Fruit fly (Drosophila melanogaster) whole organism, larva: Measurements from ENCODE around the gene sds22.

Experiments
- noc ChIP-seq: fragments of 200-800 bp; sonication (Bioruptor generic); optimal IDR thresholded peaks from 3 replicates; lab custom pipeline; 2019; ENCODE audit warnings: missing biosample characterization, mild to moderate bottlenecking, missing genetic modification characterization, moderate library complexity

The sds22 gene

DNA sequence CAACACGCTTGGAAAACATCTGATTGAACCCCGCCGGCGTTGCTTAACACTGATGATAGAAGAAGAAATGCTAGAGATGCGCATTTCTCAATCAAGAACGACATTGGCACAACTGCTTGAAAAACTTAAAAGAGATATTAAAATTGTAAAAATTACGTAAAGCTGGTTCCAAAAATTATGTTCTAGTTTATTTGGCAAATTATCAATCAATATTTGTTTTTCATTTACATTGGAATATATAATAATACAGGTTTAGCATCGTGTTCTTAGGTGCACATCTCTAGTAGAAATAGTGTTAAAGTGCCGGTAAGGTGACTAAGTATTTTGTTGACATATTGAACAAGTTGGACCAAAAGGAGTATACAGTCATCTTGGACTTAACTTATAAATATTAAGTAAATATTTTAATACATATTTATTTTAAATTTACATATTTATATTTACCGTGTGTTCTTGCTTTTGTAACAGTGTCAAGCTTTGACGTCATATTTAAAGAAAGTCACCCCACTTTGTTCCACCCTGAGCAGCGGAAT lies at the start of gene sds22, which contains the start of gene Brf:
Gene sds22 (plus strand): TSS at position 282 of the 533 bp plus-strand sequence.
Gene Brf (minus strand): TSS at position 25 of the 533 bp plus-strand sequence.
- peak; percentile 97 for TF ChIP-seq noc (tag; lab: Kevin White, UChicago)

- TF ChIP-seq noc (tag; lab: Kevin White, UChicago) = no peak
Observed at dm6 chr3R:17346212-17346611, 45.2 kb upstream of the sds22 start.

- TF ChIP-seq noc (tag; lab: Kevin White, UChicago) = no peak
Observed at dm6 chr3R:17359370-17359769, 32.0 kb upstream of the sds22 start.

DNA sequence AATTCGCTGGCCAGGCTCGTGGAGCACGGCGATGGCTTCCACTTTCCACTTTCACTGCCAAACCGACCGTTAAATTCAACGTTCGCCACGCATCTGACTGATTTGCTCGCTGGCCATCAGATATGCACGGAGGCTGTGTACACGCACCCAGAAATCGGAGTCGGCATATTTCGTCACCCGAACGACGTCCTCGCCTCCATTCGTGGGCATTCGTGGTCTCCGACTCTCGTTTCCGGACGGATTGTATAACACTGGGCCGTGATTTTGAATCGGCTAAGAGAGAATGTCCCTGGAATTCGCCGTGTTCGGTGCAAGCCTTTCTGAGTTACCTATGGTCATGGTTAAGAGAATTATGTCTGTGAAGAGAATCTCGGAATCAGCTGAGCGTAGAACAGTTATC lies 25.4 kb upstream of the sds22 start, which contains the start of gene beat-IIa:
Gene beat-IIa (minus strand): TSS at position 97 of the 400 bp plus-strand sequence.
- TF ChIP-seq noc (tag; lab: Kevin White, UChicago) = no peak

dm6 chr3R:17371094-17371493 lies 20.3 kb upstream of the sds22 start:
- no peak for TF ChIP-seq noc (tag; lab: Kevin White, UChicago)

- TF ChIP-seq noc (tag; lab: Kevin White, UChicago) = no peak
Observed at dm6 chr3R:17377503-17377902, 13.9 kb upstream of the sds22 start.

dm6 chr3R:17379051-17379450 lies 12.3 kb upstream of the sds22 start:
- no peak for TF ChIP-seq noc (tag; lab: Kevin White, UChicago)

DNA sequence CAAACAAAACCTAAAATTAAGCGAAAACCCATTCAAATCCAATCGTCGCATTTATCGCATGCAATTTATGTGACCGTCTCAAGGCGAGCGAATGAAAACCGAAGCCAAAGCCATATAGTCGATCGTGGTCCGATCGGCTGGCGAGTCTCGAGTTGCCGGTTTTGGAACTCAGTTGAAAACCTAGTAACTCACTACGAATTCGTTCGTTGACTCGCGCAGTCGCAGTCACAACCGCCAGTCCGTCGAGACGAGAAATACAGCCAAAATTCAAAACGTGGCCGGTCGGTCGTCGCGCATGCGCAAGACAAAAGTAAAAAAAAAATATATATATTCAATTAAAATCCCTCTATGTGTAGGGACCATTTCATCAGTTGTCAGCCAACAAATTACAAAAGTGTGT lies 11.7 kb upstream of the sds22 start, which contains the start of gene lute:
Gene lute (plus strand): TSS at position 203 of the 400 bp plus-strand sequence.
- no peak for TF ChIP-seq noc (tag; lab: Kevin White, UChicago)

DNA sequence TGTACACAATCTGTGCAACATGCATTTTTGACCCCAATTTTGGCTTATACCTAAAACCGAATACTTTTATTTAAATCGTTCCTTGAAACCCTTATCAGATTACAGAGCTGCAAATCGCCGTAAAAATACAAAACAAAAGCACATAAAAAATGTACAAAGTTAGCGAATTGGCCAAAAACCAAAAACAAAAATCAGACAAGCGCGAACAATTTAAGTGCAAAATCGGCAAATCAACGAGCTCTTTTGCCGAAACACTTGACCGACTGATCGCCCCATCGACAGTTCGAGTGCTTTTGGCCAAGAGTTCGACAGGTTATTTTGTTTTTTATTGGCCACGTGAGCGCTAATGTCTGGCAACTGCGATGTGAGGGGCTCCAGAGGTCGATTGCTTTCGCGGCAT lies 9.5 kb upstream of the sds22 start:
- TF ChIP-seq noc (tag; lab: Kevin White, UChicago) = no peak

dm6 chr3R:17385329-17386019 lies 5.9 kb upstream of the sds22 start:
- TF ChIP-seq noc (tag; lab: Kevin White, UChicago) = no peak

- peak; percentile 32 for TF ChIP-seq noc (tag; lab: Kevin White, UChicago)
Observed at dm6 chr3R:17386168-17386819, 5.1 kb upstream of the sds22 start.

dm6 chr3R:17394318-17395188 lies 3.2 kb downstream of the sds22 start, which contains the start of gene CREG:
TSS of gene CREG (minus strand) at chr3R:17394640.
- TF ChIP-seq noc (tag; lab: Kevin White, UChicago) = peak; percentile 69

DNA sequence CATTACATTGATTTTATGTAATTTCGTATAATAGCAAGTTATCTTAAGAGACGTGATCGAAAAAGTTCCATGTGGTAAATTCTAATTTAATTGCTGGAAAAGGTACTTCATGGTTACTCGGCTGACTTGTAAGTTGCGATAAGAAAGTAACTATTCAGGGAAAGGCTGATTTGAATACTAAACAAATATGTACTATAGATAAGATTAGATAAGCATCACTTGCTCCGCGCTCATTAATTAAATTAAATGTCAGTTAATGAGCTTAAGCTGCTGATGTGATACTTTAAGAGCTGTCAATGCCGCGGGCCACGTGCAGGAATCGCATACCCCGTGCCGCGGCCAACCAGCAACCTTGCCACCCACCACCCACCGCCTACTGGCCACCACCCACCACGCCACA lies 8.7 kb downstream of the sds22 start:
- no peak for TF ChIP-seq noc (tag; lab: Kevin White, UChicago)

- TF ChIP-seq noc (tag; lab: Kevin White, UChicago) = no peak
Observed at dm6 chr3R:17400675-17401118, 9.3 kb downstream of the sds22 start.

DNA sequence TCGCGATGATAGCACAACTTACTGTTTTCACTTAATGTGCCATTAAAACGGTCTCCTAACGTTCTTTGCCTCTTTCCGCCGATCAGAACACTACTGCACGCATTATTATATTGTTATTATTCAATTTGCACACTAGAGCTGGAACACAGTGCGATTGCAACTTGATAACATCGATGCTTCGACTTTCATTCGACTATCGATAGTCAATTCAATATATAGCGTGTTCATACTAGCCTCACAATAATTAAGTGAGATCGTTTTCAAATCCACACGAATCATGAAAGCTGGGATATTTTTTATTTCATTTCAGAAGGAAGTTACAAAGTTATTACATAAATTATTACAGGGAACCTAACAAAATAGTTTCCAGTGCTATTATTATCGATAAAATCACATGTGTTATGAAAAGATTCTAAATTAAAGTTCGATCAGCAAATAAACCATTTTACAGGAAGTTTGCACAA lies 9.9 kb downstream of the sds22 start:
- TF ChIP-seq noc (tag; lab: Kevin White, UChicago) = no peak
